Worm (Caenorhabditis elegans) whole organism, early embryonic: ENCODE data around the gene C49A9.10.

ENCODE experiments used
- B0310.2 ChIP-seq: sonication (generic microtip); optimal IDR thresholded peaks from 2 replicates; lab custom pipeline; 2016; ENCODE audit warnings: mild to moderate bottlenecking, missing genetic modification characterization, missing compliant biosample characterization
- ama-1 ChIP-seq: fragments of 150-350 bp; optimal IDR thresholded peaks from 2 replicates; lab custom pipeline; 2014
- ceh-13 ChIP-seq: fragments of 200-800 bp; sonication (Bioruptor generic); optimal IDR thresholded peaks from 2 replicates; lab custom pipeline; 2018; ENCODE audit warnings: mild to moderate bottlenecking, missing genetic modification characterization, missing compliant biosample characterization
- flt-1 ChIP-seq: fragments of 200-800 bp; sonication (Bioruptor generic); IDR thresholded peaks from 2 replicates; pipeline ENCODE4 v1.3.6; 2022; ENCODE audit warnings: missing genetic modification characterization, missing compliant biosample characterization
- tbx-11 ChIP-seq: fragments of 200-800 bp; sonication (Bioruptor generic); IDR thresholded peaks from 2 replicates; pipeline ENCODE4 v1.3.6; 2022; ENCODE audit warnings: missing genetic modification characterization, missing compliant biosample characterization
- tbx-37 ChIP-seq: fragments of 200-800 bp; sonication (Bioruptor generic); conservative IDR thresholded peaks from 2 replicates; pipeline ENCODE4 v1.3.6; 2022; ENCODE audit warnings: missing genetic modification reagents, missing genetic modification characterization, missing compliant biosample characterization

- no peak for TF ChIP-seq tbx-37 (GFP tag; lab: Robert Waterston, UW)
- TF ChIP-seq B0310.2 = no peak
- TF ChIP-seq tbx-11 (GFP tag; lab: Robert Waterston, UW) = no peak
- no peak for TF ChIP-seq ceh-13 (GFP tag; lab: Kevin White, UChicago)
- TF ChIP-seq flt-1 = no peak
- no peak for TF ChIP-seq ama-1 (lab: Kevin White, UChicago)
Measured at ce11 chrIV:6230560-6231073, 24.5 kb upstream of the C49A9.10 start, which contains the start of gene F58F9.4.
